Worm (Caenorhabditis elegans) whole organism, late embryonic: ENCODE data around the gene C06H5.12.
A peak's percentile ranks its signal among the peaks of the same experiment; 100 is the strongest.

ENCODE experiments used
- F13H6.1 ChIP-seq: sonication (generic microtip); optimal IDR thresholded peaks from 2 replicates; lab custom pipeline; 2016; ENCODE audit warnings: missing genetic modification characterization, missing compliant biosample characterization
- K02D7.2 ChIP-seq: sonication (generic microtip); optimal IDR thresholded peaks from 2 replicates; lab custom pipeline; 2017; ENCODE audit warnings: mild to moderate bottlenecking, missing genetic modification characterization, missing compliant biosample characterization
- K09A11.1 ChIP-seq: sonication (generic microtip); optimal IDR thresholded peaks from 2 replicates; lab custom pipeline; 2017; ENCODE audit warnings: antibody characterized with exemption, mild to moderate bottlenecking, missing genetic modification characterization, missing compliant biosample characterization; ENCODE audit not compliant: insufficient read depth
- ama-1 ChIP-seq: fragments of 150-350 bp; optimal IDR thresholded peaks from 2 replicates; lab custom pipeline; 2014
- ceh-19 ChIP-seq: fragments of 200-800 bp; sonication (Bioruptor generic); optimal IDR thresholded peaks from 2 replicates; lab custom pipeline; 2018; ENCODE audit warnings: mild to moderate bottlenecking, missing genetic modification characterization, missing compliant biosample characterization
- ceh-2 ChIP-seq: sonication (generic microtip); optimal IDR thresholded peaks from 2 replicates; lab custom pipeline; 2016; ENCODE audit warnings: missing genotype, missing genetic modification characterization, missing compliant biosample characterization
- ceh-22 ChIP-seq: sonication (generic microtip); optimal IDR thresholded peaks from 2 replicates; lab custom pipeline; 2017; ENCODE audit warnings: missing biosample characterization, missing genetic modification characterization
- ceh-24 ChIP-seq: sonication (generic microtip); optimal IDR thresholded peaks from 2 replicates; lab custom pipeline; 2016; ENCODE audit warnings: mild to moderate bottlenecking, missing genetic modification characterization, missing compliant biosample characterization
- ceh-34 ChIP-seq: sonication (generic microtip); optimal IDR thresholded peaks from 2 replicates; lab custom pipeline; 2016; ENCODE audit warnings: mild to moderate bottlenecking, missing genetic modification characterization, missing compliant biosample characterization
- ceh-45 ChIP-seq: fragments of 200-800 bp; sonication (Bioruptor generic); IDR thresholded peaks from 2 replicates; pipeline ENCODE4 v1.3.6; 2022; ENCODE audit warnings: missing genetic modification reagents, missing genetic modification characterization, missing compliant biosample characterization
- ceh-48 ChIP-seq: sonication (generic microtip); optimal IDR thresholded peaks from 2 replicates; lab custom pipeline; 2016; ENCODE audit warnings: missing genetic modification characterization, inconsistent platforms, missing compliant biosample characterization
- che-1 ChIP-seq: sonication (generic microtip); optimal IDR thresholded peaks from 2 replicates; lab custom pipeline; 2016; ENCODE audit warnings: mild to moderate bottlenecking, missing genetic modification characterization, missing compliant biosample characterization
- dve-1 ChIP-seq: sonication (generic microtip); optimal IDR thresholded peaks from 2 replicates; lab custom pipeline; 2017; ENCODE audit warnings: antibody characterized with exemption, mild to moderate bottlenecking, missing genetic modification characterization, missing compliant biosample characterization
- elt-4 ChIP-seq: sonication (generic microtip); optimal IDR thresholded peaks from 2 replicates; lab custom pipeline; 2016; ENCODE audit warnings: missing genetic modification characterization, missing compliant biosample characterization
- eyg-1 ChIP-seq: sonication (generic microtip); optimal IDR thresholded peaks from 2 replicates; lab custom pipeline; 2016; ENCODE audit warnings: missing genotype, missing genetic modification characterization, missing compliant biosample characterization
- fax-1 ChIP-seq: sonication (generic microtip); optimal IDR thresholded peaks from 2 replicates; lab custom pipeline; 2016; ENCODE audit warnings: missing genotype, missing genetic modification characterization, missing compliant biosample characterization
- fkh-10 ChIP-seq: fragments of 150-350 bp; optimal IDR thresholded peaks from 2 replicates; lab custom pipeline; 2014; ENCODE audit warnings: missing biosample characterization, missing genetic modification reagents, missing genetic modification characterization
- fkh-6 ChIP-seq: sonication (generic microtip); optimal IDR thresholded peaks from 2 replicates; lab custom pipeline; 2016; ENCODE audit warnings: missing genetic modification characterization, missing compliant biosample characterization
- hlh-30 ChIP-seq: sonication (generic microtip); optimal IDR thresholded peaks from 2 replicates; lab custom pipeline; 2017; ENCODE audit warnings: antibody characterized with exemption, missing genetic modification characterization, missing compliant biosample characterization; ENCODE audit not compliant: insufficient read depth
- hlh-6 ChIP-seq: sonication (generic microtip); optimal IDR thresholded peaks from 2 replicates; lab custom pipeline; 2016; ENCODE audit warnings: missing genotype, missing genetic modification characterization, missing compliant biosample characterization
- nfya-1 ChIP-seq: sonication (generic microtip); optimal IDR thresholded peaks from 2 replicates; lab custom pipeline; 2017; ENCODE audit warnings: missing genetic modification characterization, mild to moderate bottlenecking, missing compliant biosample characterization, antibody characterized with exemption, moderate library complexity
- nhr-11 ChIP-seq: fragments of 150-350 bp; optimal IDR thresholded peaks from 2 replicates; lab custom pipeline; 2014; ENCODE audit warnings: missing biosample characterization, missing genetic modification characterization
- nhr-232 ChIP-seq: sonication (generic microtip); optimal IDR thresholded peaks from 2 replicates; lab custom pipeline; 2016; ENCODE audit warnings: missing genetic modification characterization, missing compliant biosample characterization
- pat-9 ChIP-seq: fragments of 200-800 bp; sonication (Bioruptor generic); optimal IDR thresholded peaks from 2 replicates; lab custom pipeline; 2018; ENCODE audit warnings: mild to moderate bottlenecking, missing genetic modification characterization, moderate library complexity, missing compliant biosample characterization
- pax-1 ChIP-seq: fragments of 150-350 bp; optimal IDR thresholded peaks from 2 replicates; lab custom pipeline; 2014; ENCODE audit warnings: missing biosample characterization, missing genetic modification characterization
- pha-2 ChIP-seq: sonication (generic microtip); optimal IDR thresholded peaks from 2 replicates; lab custom pipeline; 2017; ENCODE audit warnings: mild to moderate bottlenecking, missing genetic modification characterization, missing compliant biosample characterization
- sox-2 ChIP-seq: fragments of 200-800 bp; sonication (Bioruptor generic); IDR thresholded peaks from 2 replicates; pipeline ENCODE4 v1.3.6; 2022; ENCODE audit warnings: missing genetic modification reagents, missing genetic modification characterization, missing compliant biosample characterization
- sox-4 ChIP-seq: sonication (generic microtip); optimal IDR thresholded peaks from 2 replicates; lab custom pipeline; 2017; ENCODE audit warnings: mild to moderate bottlenecking, missing genetic modification characterization, inconsistent platforms, missing compliant biosample characterization
- syd-9 ChIP-seq: sonication (generic microtip); optimal IDR thresholded peaks from 2 replicates; lab custom pipeline; 2016; ENCODE audit warnings: mild to moderate bottlenecking, missing genetic modification characterization, moderate library complexity, missing compliant biosample characterization
- tbx-7 ChIP-seq: sonication (generic microtip); optimal IDR thresholded peaks from 2 replicates; lab custom pipeline; 2016; ENCODE audit warnings: missing genotype, missing genetic modification characterization, missing compliant biosample characterization
- ttx-3 ChIP-seq: sonication (generic microtip); optimal IDR thresholded peaks from 2 replicates; lab custom pipeline; 2016; ENCODE audit warnings: missing genetic modification reagents, missing genetic modification characterization, missing compliant biosample characterization
- unc-42 ChIP-seq: sonication (generic microtip); optimal IDR thresholded peaks from 2 replicates; lab custom pipeline; 2016; ENCODE audit warnings: missing genotype, missing genetic modification characterization, missing compliant biosample characterization
- unc-55 ChIP-seq: sonication (generic microtip); optimal IDR thresholded peaks from 2 replicates; lab custom pipeline; 2017; ENCODE audit warnings: missing biosample characterization, missing genetic modification reagents, missing genetic modification characterization
- unc-86 ChIP-seq: sonication (generic microtip); optimal IDR thresholded peaks from 2 replicates; lab custom pipeline; 2016; ENCODE audit warnings: missing genetic modification characterization, missing compliant biosample characterization
- zip-5 ChIP-seq: sonication (generic microtip); optimal IDR thresholded peaks from 2 replicates; lab custom pipeline; 2016; ENCODE audit warnings: missing genetic modification characterization, missing compliant biosample characterization
- ztf-16 ChIP-seq: sonication (generic microtip); optimal IDR thresholded peaks from 2 replicates; lab custom pipeline; 2017; ENCODE audit warnings: missing genetic modification characterization, missing compliant biosample characterization

The C06H5.12 gene

DNA sequence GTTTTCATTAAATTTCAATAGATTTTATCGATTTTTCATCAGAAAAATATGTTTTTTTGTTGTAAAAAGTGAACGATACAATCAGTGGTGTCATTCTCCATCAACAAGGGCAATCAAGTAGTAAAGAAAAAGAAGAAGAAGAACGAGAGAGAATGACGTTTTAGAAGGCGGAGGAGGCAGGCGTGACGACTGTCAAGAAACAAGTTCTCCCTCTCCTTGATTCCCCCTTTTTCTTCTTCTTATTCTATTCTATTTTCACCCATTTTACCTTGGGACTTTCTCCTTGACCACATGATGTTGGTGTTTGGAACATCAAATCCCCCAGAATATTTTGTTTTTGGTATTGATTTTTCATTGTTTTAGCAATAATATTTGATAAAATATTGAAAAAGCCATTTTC, 11.2 kb downstream of the C06H5.12 start:
- TF ChIP-seq unc-42 (tag; lab: Kevin White, UChicago) (no peak), ztf-16 (tag; lab: Kevin White, UChicago) (no peak), eyg-1 (no peak), unc-86 (tag; lab: Kevin White, UChicago) (no peak)

DNA sequence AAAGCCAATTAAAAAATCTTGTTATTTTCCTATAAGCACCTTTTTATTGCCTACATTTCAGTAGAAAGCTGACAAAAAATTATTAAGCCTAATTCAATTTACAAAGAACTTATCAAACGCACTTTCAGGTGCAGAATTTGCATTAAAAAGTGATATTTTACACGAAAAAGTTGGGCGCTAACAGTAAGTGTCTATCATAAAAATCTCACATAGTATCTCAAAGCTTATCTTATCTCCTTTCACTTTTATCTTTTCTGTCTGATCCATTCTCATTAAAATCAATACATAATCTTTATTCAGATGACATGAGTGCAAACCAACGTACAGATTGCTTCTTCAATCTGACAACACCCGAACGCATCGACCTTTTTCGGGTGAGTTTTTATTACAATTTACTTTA, 15.4 kb downstream of the C06H5.12 start, which contains the start of gene dcar-1:
Gene dcar-1 (plus strand): TSS at position 301 of the 400 bp plus-strand sequence.
- TF ChIP-seq K09A11.1 = no peak
- no peak for TF ChIP-seq nhr-232 (tag; lab: Kevin White, UChicago)
- TF ChIP-seq ttx-3 (tag; lab: Kevin White, UChicago) = no peak
- TF ChIP-seq nhr-11 (tag; lab: Kevin White, UChicago) = no peak
- TF ChIP-seq K02D7.2 (tag; lab: Kevin White, UChicago) = no peak
- no peak for TF ChIP-seq sox-4
- TF ChIP-seq ceh-34 = no peak
- no peak for TF ChIP-seq pat-9 (tag; lab: Kevin White, UChicago)
- no peak for TF ChIP-seq hlh-6 (tag; lab: Kevin White, UChicago)
- TF ChIP-seq hlh-30 = no peak
- no peak for TF ChIP-seq ztf-16 (tag; lab: Kevin White, UChicago)
- no peak for TF ChIP-seq ceh-24 (tag; lab: Kevin White, UChicago)
- no peak for TF ChIP-seq syd-9
- TF ChIP-seq fkh-6 (tag; lab: Kevin White, UChicago) = no peak
- no peak for TF ChIP-seq ceh-2
- TF ChIP-seq dve-1 (tag; lab: Kevin White, UChicago) = no peak

DNA sequence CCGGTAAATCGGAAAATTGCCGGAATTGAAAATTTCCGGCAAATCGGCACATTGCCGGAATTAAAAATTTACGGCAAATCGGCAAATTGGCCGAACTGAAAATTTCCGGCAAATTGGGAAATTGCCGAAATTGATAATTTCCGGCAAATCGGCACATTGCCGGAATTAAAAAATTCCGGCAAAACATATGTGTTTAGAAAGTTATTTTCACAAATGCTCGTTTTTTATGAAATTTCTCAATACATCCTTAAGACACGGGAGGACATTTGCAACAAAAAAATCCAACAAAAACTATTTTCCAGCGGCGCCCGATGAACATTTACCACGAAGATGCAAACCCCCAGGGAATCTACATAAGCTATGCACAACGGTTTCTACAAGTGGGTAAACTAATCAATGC, 24.1 kb downstream of the C06H5.12 start, which contains the start of gene C06H5.8:
Gene C06H5.8 (plus strand): TSS at position 301 of the 400 bp plus-strand sequence.
- no peak for TF ChIP-seq ama-1 (lab: Kevin White, UChicago)
- no peak for TF ChIP-seq pha-2 (tag; lab: Kevin White, UChicago)
- no peak for TF ChIP-seq ztf-16 (tag; lab: Kevin White, UChicago)
- TF ChIP-seq F13H6.1 (tag; lab: Kevin White, UChicago) = no peak
- TF ChIP-seq fkh-10 (GFP tag; lab: Kevin White, UChicago) = no peak
- TF ChIP-seq K09A11.1 = no peak
- TF ChIP-seq ceh-45 = no peak
- TF ChIP-seq ceh-34 = no peak
- TF ChIP-seq che-1 (tag; lab: Kevin White, UChicago) = no peak
- no peak for TF ChIP-seq ceh-19
- TF ChIP-seq fax-1 (tag; lab: Kevin White, UChicago) = no peak
- TF ChIP-seq zip-5 (tag; lab: Kevin White, UChicago) = no peak

DNA sequence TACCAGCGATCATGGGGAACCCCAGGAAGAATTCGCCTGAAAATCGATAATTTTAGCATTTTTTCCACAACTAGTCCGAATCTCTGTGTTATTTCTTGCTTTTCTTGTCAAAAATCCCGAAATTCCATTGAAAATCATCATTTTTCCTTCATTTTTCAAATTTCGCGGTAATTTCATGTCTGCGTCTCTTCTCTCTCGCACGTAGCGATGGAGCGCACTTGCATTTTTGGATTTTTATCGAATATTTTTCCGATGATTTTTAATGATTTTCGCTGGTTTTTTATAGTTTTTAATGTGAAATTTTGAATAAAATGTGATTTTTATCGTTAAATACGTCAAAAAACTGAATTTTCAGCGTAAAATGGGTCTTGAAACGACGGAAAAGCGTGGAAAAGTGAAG, 26.8 kb downstream of the C06H5.12 start, which contains the start of gene E01B7.2:
Gene E01B7.2 (plus strand): TSS at position 350 of the 400 bp plus-strand sequence.
- no peak for TF ChIP-seq sox-2
- TF ChIP-seq unc-42 (tag; lab: Kevin White, UChicago) = peak; percentile 2
- TF ChIP-seq nfya-1 (tag; lab: Kevin White, UChicago) = peak; percentile 63
- peak; percentile 48 for TF ChIP-seq ceh-48 (tag; lab: Kevin White, UChicago)
- TF ChIP-seq unc-55 (GFP tag; lab: Kevin White, UChicago) = peak; percentile 46
- TF ChIP-seq tbx-7 (tag; lab: Kevin White, UChicago) = no peak
- peak; percentile 56 for TF ChIP-seq pax-1
- no peak for TF ChIP-seq ceh-45
- TF ChIP-seq ceh-22 (tag; lab: Kevin White, UChicago) = no peak
- no peak for TF ChIP-seq F13H6.1 (tag; lab: Kevin White, UChicago)
- no peak for TF ChIP-seq elt-4
- TF ChIP-seq pha-2 (tag; lab: Kevin White, UChicago) = no peak
